Worm (Caenorhabditis elegans): ENCODE measurements around the gene fig-1.
A peak's percentile ranks its signal among the peaks of the same experiment; 100 is the strongest.

Gene fig-1

ce11 chrV:10958322-10958900 is 22.6 kb downstream of the fig-1 start, which contains the start of gene pigt-1 (continued):
- no peak for TF ChIP-seq hmg-20 (GFP tag; IDR thresholded peaks at IDR 0.05)
- no peak for TF ChIP-seq K11D2.4 (GFP tag; IDR thresholded peaks at IDR 0.05)
- no peak for TF ChIP-seq T07F8.4 (tag; optimal IDR thresholded peaks at IDR 0.05)
- 0 out of 2 replicates have a peak, but pooled peaks have one; percentile 42 for TF ChIP-seq ekl-4 (GFP tag; IDR thresholded peaks at IDR 0.05)
- TF ChIP-seq ets-4 (GFP tag; optimal IDR thresholded peaks at IDR 0.05) = peak; percentile 11
- no peak for TF ChIP-seq Y53F4B.3 (GFP tag; IDR thresholded peaks at IDR 0.05)
- no peak for TF ChIP-seq cebp-1 (GFP tag; IDR thresholded peaks at IDR 0.05)
- TF ChIP-seq cebp-1 (tag; optimal IDR thresholded peaks at IDR 0.05) = peak; percentile 30
- no peak for TF ChIP-seq ztf-26 (tag; optimal IDR thresholded peaks at IDR 0.05)
- TF ChIP-seq attf-6 (GFP tag; IDR thresholded peaks at IDR 0.05) = no peak
- peak; percentile 9 for TF ChIP-seq athp-1 (tag; optimal IDR thresholded peaks at IDR 0.05)
- no peak for TF ChIP-seq snpc-4 (GFP tag; optimal IDR thresholded peaks at IDR 0.05)
- peak in 1 of 4 experiments; percentile 9 for TF ChIP-seq snpc-4 (tag; optimal IDR thresholded peaks at IDR 0.05)
- TF ChIP-seq B0261.1 (tag; optimal IDR thresholded peaks at IDR 0.05) = no peak
- TF ChIP-seq F33H1.4 (GFP tag; IDR thresholded peaks at IDR 0.05) = no peak
- peak; percentile 25 for TF ChIP-seq fkh-3 (tag; optimal IDR thresholded peaks at IDR 0.05)
- TF ChIP-seq aptf-3 (GFP tag; IDR thresholded peaks at IDR 0.05) = no peak
- no peak for TF ChIP-seq ZK185.1 (tag; optimal IDR thresholded peaks at IDR 0.05; ENCODE audit: poor library complexity, severe bottlenecking)
- TF ChIP-seq repo-1 (tag; optimal IDR thresholded peaks at IDR 0.05) = peak; percentile 60
- peak in 1 of 2 experiments; percentile 0 for TF ChIP-seq let-607 (tag; optimal IDR thresholded peaks at IDR 0.05)
- no peak for TF ChIP-seq aptf-2 (GFP tag; conservative IDR thresholded peaks at IDR 0.05)
- no peak for TF ChIP-seq gei-17 (GFP tag; optimal IDR thresholded peaks at IDR 0.05)
- no peak for TF ChIP-seq ceh-100 (GFP tag; IDR thresholded peaks at IDR 0.05)
- no peak for TF ChIP-seq attf-3 (GFP tag; conservative IDR thresholded peaks at IDR 0.05)
- peak; percentile 60 for TF ChIP-seq ama-1 (optimal IDR thresholded peaks at IDR 0.05)
- no peak for TF ChIP-seq ama-1 (GFP tag; optimal IDR thresholded peaks at IDR 0.05)
- TF ChIP-seq F22D6.2 (tag; optimal IDR thresholded peaks at IDR 0.05) = no peak
- TF ChIP-seq madf-3 (GFP tag; IDR thresholded peaks at IDR 0.05) = no peak
- no peak for TF ChIP-seq T26A5.8 (tag; optimal IDR thresholded peaks at IDR 0.05)
- TF ChIP-seq chd-7 (tag; optimal IDR thresholded peaks at IDR 0.05) = peak; percentile 23
- no peak for TF ChIP-seq ceh-27 (GFP tag; optimal IDR thresholded peaks at IDR 0.05)
- 0 out of 2 replicates have a peak, but pooled peaks have one; percentile 14 for TF ChIP-seq hsf-1 (GFP tag; IDR thresholded peaks at IDR 0.05)

ce11 chrV:10955681-10956476 is 25.1 kb downstream of the fig-1 start, which contains the start of gene F17C11.13:
TSS of gene F17C11.13 (plus strand) at chrV:10955923.
- TF ChIP-seq F49E8.2 (tag; optimal IDR thresholded peaks at IDR 0.05; ENCODE audit: insufficient read depth) = no peak
- no peak for TF ChIP-seq B0019.2 (GFP tag; conservative IDR thresholded peaks at IDR 0.05)
- TF ChIP-seq nhr-80 (tag; optimal IDR thresholded peaks at IDR 0.05) = peak; percentile 29

DNA sequence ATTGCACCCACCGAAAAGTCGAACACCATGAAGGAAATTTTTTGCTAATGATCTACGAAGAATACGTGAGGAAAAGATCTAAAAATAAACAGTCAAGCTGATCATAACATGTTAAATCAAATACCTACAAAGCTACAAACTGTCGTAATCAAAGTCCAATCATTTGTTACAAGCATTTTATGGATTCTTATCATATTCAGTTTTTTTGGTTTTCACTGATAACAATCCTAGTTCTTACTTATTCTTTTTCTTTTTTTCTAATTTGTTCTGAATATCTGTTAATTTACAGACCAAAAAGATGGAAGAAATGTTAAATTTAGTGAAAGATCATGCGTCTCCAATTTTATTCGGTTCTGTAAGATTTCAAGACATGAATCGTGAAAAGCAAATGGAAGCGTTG is 26.2 kb downstream of the fig-1 start, which contains the start of gene F17C11.6:
TSS of gene F17C11.6 (plus strand) at position 290 of the 400 bp plus-strand sequence.
- peak; percentile 14 for TF ChIP-seq nhr-80 (tag; optimal IDR thresholded peaks at IDR 0.05)
- TF ChIP-seq rcor-1 (GFP tag; IDR thresholded peaks at IDR 0.05) = no peak
- no peak for TF ChIP-seq K12H6.12 (tag; optimal IDR thresholded peaks at IDR 0.05)
- TF ChIP-seq ztf-26 (tag; optimal IDR thresholded peaks at IDR 0.05) = no peak
